Worm (Caenorhabditis elegans) whole organism, mixed stage, embryonic: ENCODE measurements around the gene bath-26.

ENCODE experiments used
- lin-13 ChIP-seq: fragments of 150-350 bp; optimal IDR thresholded peaks from 2 replicates; lab custom pipeline; 2014; ENCODE audit warnings: missing biosample characterization, missing genetic modification characterization
- mls-2 ChIP-seq: sonication (generic microtip); optimal IDR thresholded peaks from 2 replicates; lab custom pipeline; 2016; ENCODE audit warnings: mild to moderate bottlenecking, missing genetic modification characterization, moderate library complexity, missing compliant biosample characterization
- nhr-76 ChIP-seq: sonication (generic microtip); optimal IDR thresholded peaks from 2 replicates; lab custom pipeline; 2017; ENCODE audit warnings: missing biosample characterization, missing genetic modification characterization
- snpc-4 ChIP-seq: fragments of 150-350 bp; optimal IDR thresholded peaks from 2 replicates; lab custom pipeline; 2014; ENCODE audit warnings: missing biosample characterization, missing genetic modification characterization

DNA sequence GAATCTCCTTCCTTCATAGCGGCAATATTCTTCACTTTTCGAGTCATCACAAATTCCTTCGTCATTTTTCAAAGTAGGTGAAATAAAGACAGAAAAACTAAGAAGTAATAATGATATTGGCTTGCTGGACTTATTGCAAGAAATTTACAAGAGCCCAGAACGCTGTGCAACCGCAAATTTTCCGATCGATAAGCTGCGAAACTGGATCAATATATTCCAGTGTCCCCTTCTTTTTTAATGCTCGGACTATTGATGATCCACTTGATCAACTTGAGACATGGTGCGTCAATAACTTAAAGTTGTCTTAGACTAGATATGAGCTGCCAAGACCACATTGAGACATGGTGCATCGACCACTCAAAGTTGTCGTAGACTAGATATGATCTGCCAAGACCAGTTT, 5.5 kb upstream of the bath-26 start, which contains the start of gene bath-33:
- TF ChIP-seq snpc-4 (tag; lab: Kevin White, UChicago) (no peak), mls-2 (tag; lab: Kevin White, UChicago) (no peak), nhr-76 (tag; lab: Kevin White, UChicago) (no peak), lin-13 (tag; lab: Kevin White, UChicago) (no peak)
